Fruit fly (Drosophila melanogaster) whole organism: Measurements from ENCODE around the gene beag.

Experiments
- CG8478 ChIP-seq: fragments of >200 bp; optimal IDR thresholded peaks from 2 replicates; lab custom pipeline; 2018; ENCODE audit warnings: inconsistent platforms
- Dll ChIP-seq: fragments of >200 bp; optimal IDR thresholded peaks from 2 replicates; lab custom pipeline; 2017
- EcR ChIP-seq, 2 experiments: fragments of >200 bp; optimal IDR thresholded peaks; 2 replicates each; lab custom pipeline; 2017; ENCODE audit warnings: missing biosample characterization in 2 of 2, missing genetic modification characterization in 2 of 2, missing genetic modification reagents in 2 of 2
- pan ChIP-seq: fragments of >200 bp; optimal IDR thresholded peaks from 2 replicates; lab custom pipeline; 2017
- psq ChIP-seq: fragments of >200 bp; optimal IDR thresholded peaks from 2 replicates; lab custom pipeline; 2017
- usp ChIP-seq: fragments of >200 bp; optimal IDR thresholded peaks from 2 replicates; lab custom pipeline; 2017; ENCODE audit warnings: missing biosample characterization, missing genetic modification characterization, mixed read lengths

Gene beag

dm6 chr3R:9064874-9065273 is at the start of gene beag, which contains the start of gene Ada:
TSS of gene beag (minus strand) at chr3R:9065078.
TSS of gene Ada (plus strand) at chr3R:9065183.
- TF ChIP-seq EcR (GFP tag; optimal IDR thresholded peaks at IDR 0.05; lab: Kevin White, UChicago) = no peak
- TF ChIP-seq CG8478 (lab: Kevin White, UChicago) = no peak
- no peak for TF ChIP-seq usp (GFP tag; lab: Kevin White, UChicago)
- no peak for TF ChIP-seq psq
- TF ChIP-seq Dll (lab: Kevin White, UChicago) = no peak
- TF ChIP-seq pan = no peak

dm6 chr3R:9104807-9105206 is 39.9 kb upstream of the beag start:
- TF ChIP-seq CG8478 (lab: Kevin White, UChicago) (no peak), EcR (GFP tag; optimal IDR thresholded peaks at IDR 0.05; lab: Kevin White, UChicago) (no peak), Dll (lab: Kevin White, UChicago) (no peak), usp (GFP tag; lab: Kevin White, UChicago) (no peak), psq (no peak), pan (no peak)

- TF ChIP-seq Dll (lab: Kevin White, UChicago) = no peak
- no peak for TF ChIP-seq pan
- TF ChIP-seq usp (GFP tag; lab: Kevin White, UChicago) = no peak
- TF ChIP-seq EcR (GFP tag; optimal IDR thresholded peaks at IDR 0.05; lab: Kevin White, UChicago) = no peak
- no peak for TF ChIP-seq psq
- TF ChIP-seq CG8478 (lab: Kevin White, UChicago) = no peak
These were observed 25.4 kb upstream of the beag start for dm6 chr3R:9090303-9090702.

dm6 chr3R:9085306-9085705 is 20.4 kb upstream of the beag start:
- TF ChIP-seq usp (GFP tag; lab: Kevin White, UChicago) = no peak
- TF ChIP-seq Dll (lab: Kevin White, UChicago) = no peak
- no peak for TF ChIP-seq pan
- TF ChIP-seq psq = no peak
- TF ChIP-seq EcR (GFP tag; optimal IDR thresholded peaks at IDR 0.05; lab: Kevin White, UChicago) = no peak
- TF ChIP-seq CG8478 (lab: Kevin White, UChicago) = no peak

dm6 chr3R:9083379-9083778 is 18.5 kb upstream of the beag start:
- TF ChIP-seq CG8478 (lab: Kevin White, UChicago) (no peak), psq (no peak), pan (no peak), usp (GFP tag; lab: Kevin White, UChicago) (no peak), Dll (lab: Kevin White, UChicago) (no peak), EcR (GFP tag; optimal IDR thresholded peaks at IDR 0.05; lab: Kevin White, UChicago) (no peak)

dm6 chr3R:9082332-9082731 is 17.5 kb upstream of the beag start:
- TF ChIP-seq psq = no peak
- no peak for TF ChIP-seq EcR (GFP tag; optimal IDR thresholded peaks at IDR 0.05; lab: Kevin White, UChicago)
- no peak for TF ChIP-seq Dll (lab: Kevin White, UChicago)
- TF ChIP-seq pan = no peak
- no peak for TF ChIP-seq CG8478 (lab: Kevin White, UChicago)
- TF ChIP-seq usp (GFP tag; lab: Kevin White, UChicago) = no peak

- TF ChIP-seq usp (GFP tag; lab: Kevin White, UChicago) (no peak), CG8478 (lab: Kevin White, UChicago) (no peak), EcR (GFP tag; optimal IDR thresholded peaks at IDR 0.05; lab: Kevin White, UChicago) (no peak), Dll (lab: Kevin White, UChicago) (no peak), psq (no peak)
These were observed 14.8 kb upstream of the beag start for dm6 chr3R:9079638-9080037.

dm6 chr3R:9074934-9075333 is 10.1 kb upstream of the beag start:
- TF ChIP-seq CG8478 (lab: Kevin White, UChicago) (no peak), Dll (lab: Kevin White, UChicago) (no peak), EcR (GFP tag; optimal IDR thresholded peaks at IDR 0.05; lab: Kevin White, UChicago) (no peak), usp (GFP tag; lab: Kevin White, UChicago) (no peak), pan (no peak), psq (no peak)

dm6 chr3R:9069874-9070273 is 5.0 kb upstream of the beag start:
- TF ChIP-seq psq = no peak

dm6 chr3R:9068418-9068817 is 3.5 kb upstream of the beag start:
- TF ChIP-seq Dll (lab: Kevin White, UChicago) (no peak), CG8478 (lab: Kevin White, UChicago) (no peak), pan (no peak), psq (no peak), usp (GFP tag; lab: Kevin White, UChicago) (no peak), EcR (GFP tag; optimal IDR thresholded peaks at IDR 0.05; lab: Kevin White, UChicago) (no peak)

dm6 chr3R:9062756-9063155 is 2.1 kb downstream of the beag start:
- no peak for TF ChIP-seq usp (GFP tag; lab: Kevin White, UChicago)
- no peak for TF ChIP-seq EcR (GFP tag; optimal IDR thresholded peaks at IDR 0.05; lab: Kevin White, UChicago)
- no peak for TF ChIP-seq pan
- no peak for TF ChIP-seq psq
- no peak for TF ChIP-seq CG8478 (lab: Kevin White, UChicago)
- TF ChIP-seq Dll (lab: Kevin White, UChicago) = no peak

- TF ChIP-seq usp (GFP tag; lab: Kevin White, UChicago) = no peak
- TF ChIP-seq CG8478 (lab: Kevin White, UChicago) = no peak
- peak; percentile 90 for TF ChIP-seq Dll (lab: Kevin White, UChicago)
- no peak for TF ChIP-seq pan
- TF ChIP-seq psq = no peak
These were observed 7.3 kb downstream of the beag start for dm6 chr3R:9057398-9058058.

dm6 chr3R:9057032-9057397 is 7.9 kb downstream of the beag start:
- TF ChIP-seq usp (GFP tag; lab: Kevin White, UChicago) = no peak
- no peak for TF ChIP-seq pan
- TF ChIP-seq psq = no peak
- TF ChIP-seq CG8478 (lab: Kevin White, UChicago) = no peak
- TF ChIP-seq Dll (lab: Kevin White, UChicago) = no peak
- no peak for TF ChIP-seq EcR (GFP tag; optimal IDR thresholded peaks at IDR 0.05; lab: Kevin White, UChicago)
